Fruit fly (Drosophila melanogaster) whole organism, pupa: ENCODE results near the gene CG14397.

Experiments used
- CG10348 ChIP-seq: fragments of 200-800 bp; sonication (Bioruptor generic); IDR thresholded peaks from 2 replicates; pipeline ENCODE4 v1.3.6; 2022; ENCODE audit warnings: missing biosample characterization, missing genetic modification characterization
- CG12605 ChIP-seq: fragments of 200-800 bp; sonication (Bioruptor generic); IDR thresholded peaks from 2 replicates; pipeline ENCODE4 v1.3.6; 2022; ENCODE audit warnings: missing biosample characterization, missing genetic modification characterization
- CG13204 ChIP-seq: fragments of 200-800 bp; sonication (Bioruptor generic); optimal IDR thresholded peaks from 2 replicates; lab custom pipeline; 2018; ENCODE audit warnings: missing biosample characterization, mild to moderate bottlenecking, missing genetic modification characterization, moderate library complexity
- CG14655 ChIP-seq: fragments of 200-800 bp; sonication (Bioruptor generic); optimal IDR thresholded peaks from 3 replicates; lab custom pipeline; 2017; ENCODE audit warnings: mild to moderate bottlenecking, missing biosample characterization, missing genetic modification reagents, missing genetic modification characterization
- CG15710 ChIP-seq: fragments of 200-800 bp; sonication (Bioruptor generic); optimal IDR thresholded peaks from 2 replicates; lab custom pipeline; 2018; ENCODE audit warnings: missing biosample characterization, mild to moderate bottlenecking, missing genetic modification characterization, moderate library complexity
- CG17806 ChIP-seq: fragments of 200-800 bp; sonication (Bioruptor generic); optimal IDR thresholded peaks from 2 replicates; lab custom pipeline; 2018; ENCODE audit warnings: missing biosample characterization, mild to moderate bottlenecking, missing genetic modification characterization, moderate library complexity
- CG32121 ChIP-seq: fragments of 200-800 bp; sonication (Bioruptor generic); IDR thresholded peaks from 2 replicates; pipeline ENCODE4 v1.3.6; 2022; ENCODE audit warnings: missing biosample characterization, missing genetic modification characterization
- CG34367 ChIP-seq: fragments of 200-800 bp; sonication (Bioruptor generic); optimal IDR thresholded peaks from 2 replicates; lab custom pipeline; 2018; ENCODE audit warnings: missing biosample characterization, mild to moderate bottlenecking, missing genetic modification characterization
- CG4496 ChIP-seq: fragments of 200-800 bp; sonication (Bioruptor generic); IDR thresholded peaks from 3 replicates; pipeline ENCODE4 v1.3.6; 2022; ENCODE audit warnings: missing biosample characterization, missing genetic modification characterization
- CG8159 ChIP-seq: fragments of 200-800 bp; sonication (Bioruptor generic); optimal IDR thresholded peaks from 3 replicates; lab custom pipeline; 2018; ENCODE audit warnings: missing biosample characterization, mild to moderate bottlenecking, missing genetic modification characterization, moderate library complexity
- CG8301 ChIP-seq: fragments of 200-800 bp; sonication (Bioruptor generic); optimal IDR thresholded peaks from 2 replicates; lab custom pipeline; 2018; ENCODE audit warnings: missing biosample characterization, mild to moderate bottlenecking, missing genetic modification characterization
- CG9948 ChIP-seq: fragments of 200-800 bp; sonication (Bioruptor generic); optimal IDR thresholded peaks from 2 replicates; lab custom pipeline; 2018; ENCODE audit warnings: missing biosample characterization, mild to moderate bottlenecking, missing genetic modification characterization, moderate library complexity
- D1 ChIP-seq: fragments of 200-800 bp; sonication (Bioruptor generic); optimal IDR thresholded peaks from 2 replicates; lab custom pipeline; 2018; ENCODE audit warnings: missing biosample characterization, mild to moderate bottlenecking, missing genetic modification characterization, moderate library complexity
- EcR ChIP-seq: fragments of 200-800 bp; sonication (Bioruptor generic); optimal IDR thresholded peaks from 3 replicates; lab custom pipeline; 2019; ENCODE audit warnings: missing biosample characterization, missing genetic modification characterization, mild to moderate bottlenecking, moderate library complexity, missing genetic modification reagents
- Ets98B ChIP-seq: fragments of 200-800 bp; sonication (Bioruptor generic); IDR thresholded peaks from 2 replicates; pipeline ENCODE4 v1.3.6; 2022; ENCODE audit warnings: missing biosample characterization, missing genetic modification characterization
- Pif1A ChIP-seq: fragments of 200-800 bp; sonication (Bioruptor generic); optimal IDR thresholded peaks from 3 replicates; lab custom pipeline; 2016; ENCODE audit warnings: missing biosample characterization, missing genetic modification characterization
- Pif1B ChIP-seq: fragments of 200-800 bp; sonication (Bioruptor generic); optimal IDR thresholded peaks from 3 replicates; lab custom pipeline; 2016; ENCODE audit warnings: missing biosample characterization, missing genetic modification characterization
- Snoo ChIP-seq: fragments of 200-800 bp; sonication (Bioruptor generic); optimal IDR thresholded peaks from 3 replicates; lab custom pipeline; 2017; ENCODE audit warnings: missing biosample characterization, mild to moderate bottlenecking, missing genetic modification characterization, inconsistent platforms
- fd96Ca ChIP-seq: fragments of 200-800 bp; sonication (Bioruptor generic); IDR thresholded peaks from 3 replicates; pipeline ENCODE4 v1.3.6; 2022; ENCODE audit warnings: missing biosample characterization, missing genetic modification characterization
- gl ChIP-seq: fragments of 200-800 bp; sonication (Bioruptor generic); optimal IDR thresholded peaks from 2 replicates; lab custom pipeline; 2018; ENCODE audit warnings: missing biosample characterization, mild to moderate bottlenecking, missing genetic modification characterization
- rn ChIP-seq: fragments of 200-800 bp; sonication (Bioruptor generic); IDR thresholded peaks from 2 replicates; pipeline ENCODE4 v1.3.6; 2022; ENCODE audit warnings: missing biosample characterization, missing genetic modification characterization

The CG14397 gene

dm6 chr2L:21108759-21109282, 17.8 kb downstream of the CG14397 start:
- TF ChIP-seq CG4496 (peak; percentile 23; the same call in 1 of the 3 replicates), CG34367 (tag; lab: Kevin White, UChicago) (peak; percentile 18), Pif1A (peak; percentile 22), CG14655 (peak; percentile 61), CG8159 (peak; percentile 42), D1 (tag; lab: Kevin White, UChicago) (peak; percentile 10), CG17806 (tag; lab: Kevin White, UChicago) (no peak), gl (tag; lab: Kevin White, UChicago) (no peak), Pif1B (GFP tag; lab: Kevin White, UChicago) (peak; percentile 28)

- no peak for TF ChIP-seq CG9948 (tag; lab: Kevin White, UChicago)
- no peak for TF ChIP-seq EcR (GFP tag; lab: Kevin White, UChicago)
Measured at dm6 chr2L:21109680-21110079, 18.7 kb downstream of the CG14397 start.

dm6 chr2L:21111849-21112248, 20.8 kb downstream of the CG14397 start:
- no peak for TF ChIP-seq CG8301
- no peak for TF ChIP-seq CG34367 (tag; lab: Kevin White, UChicago)
- no peak; the same call in 2 of the 3 replicates for TF ChIP-seq CG4496
- no peak for TF ChIP-seq EcR (GFP tag; lab: Kevin White, UChicago)
- TF ChIP-seq D1 (tag; lab: Kevin White, UChicago), result no peak
- TF ChIP-seq CG13204 (GFP tag; lab: Kevin White, UChicago), result no peak
- TF ChIP-seq rn, result no peak
- TF ChIP-seq CG12605 (GFP tag; lab: Robert Waterston, UW), result no peak
- no peak for TF ChIP-seq Pif1A
- TF ChIP-seq Pif1B (GFP tag; lab: Kevin White, UChicago), result no peak
- TF ChIP-seq Snoo (tag; lab: Kevin White, UChicago), result no peak

dm6 chr2L:21113546-21113945, 22.5 kb downstream of the CG14397 start:
- TF ChIP-seq CG8159 (no peak), Ets98B (GFP tag; lab: Robert Waterston, UW) (no peak), CG4496 (no peak), CG32121 (GFP tag; lab: Robert Waterston, UW) (no peak), gl (tag; lab: Kevin White, UChicago) (no peak), Pif1B (GFP tag; lab: Kevin White, UChicago) (no peak), CG12605 (GFP tag; lab: Robert Waterston, UW) (no peak), Snoo (tag; lab: Kevin White, UChicago) (no peak), CG34367 (tag; lab: Kevin White, UChicago) (no peak), Pif1A (no peak)

dm6 chr2L:21115687-21116086, 24.7 kb downstream of the CG14397 start:
- TF ChIP-seq fd96Ca (GFP tag; lab: Robert Waterston, UW), result no peak
- no peak for TF ChIP-seq CG34367 (tag; lab: Kevin White, UChicago)
- no peak for TF ChIP-seq CG13204 (GFP tag; lab: Kevin White, UChicago)
- no peak for TF ChIP-seq CG10348
- no peak for TF ChIP-seq CG17806 (tag; lab: Kevin White, UChicago)
- TF ChIP-seq Snoo (tag; lab: Kevin White, UChicago), result no peak
- TF ChIP-seq gl (tag; lab: Kevin White, UChicago), result no peak
- TF ChIP-seq CG4496, result no peak
- TF ChIP-seq EcR (GFP tag; lab: Kevin White, UChicago), result no peak
- no peak for TF ChIP-seq Pif1A
- TF ChIP-seq Ets98B (GFP tag; lab: Robert Waterston, UW), result no peak
- TF ChIP-seq CG14655, result no peak
- TF ChIP-seq, all 21 proteins: peak for 0

- no peak for TF ChIP-seq Pif1A
- TF ChIP-seq CG13204 (GFP tag; lab: Kevin White, UChicago), result no peak
Measured at dm6 chr2L:21135764-21136163, 44.7 kb downstream of the CG14397 start.

dm6 chr2L:21141714-21142500, 50.9 kb downstream of the CG14397 start, which contains the start of gene Dap160:
Gene Dap160 (minus strand): TSS chr2L:21142347.
- TF ChIP-seq Pif1A, result no peak
- no peak for TF ChIP-seq CG15710 (tag; lab: Kevin White, UChicago)
- TF ChIP-seq EcR (GFP tag; lab: Kevin White, UChicago), result no peak
- no peak for TF ChIP-seq Ets98B (GFP tag; lab: Robert Waterston, UW)
- no peak for TF ChIP-seq CG10348
- TF ChIP-seq D1 (tag; lab: Kevin White, UChicago), result no peak
- TF ChIP-seq CG9948 (tag; lab: Kevin White, UChicago), result no peak
- TF ChIP-seq CG14655, result no peak
- TF ChIP-seq CG32121 (GFP tag; lab: Robert Waterston, UW), result no peak
- no peak for TF ChIP-seq rn
- no peak for TF ChIP-seq CG8301
- no peak for TF ChIP-seq Pif1B (GFP tag; lab: Kevin White, UChicago)
- no peak for TF ChIP-seq fd96Ca (GFP tag; lab: Robert Waterston, UW)
- no peak for TF ChIP-seq CG34367 (tag; lab: Kevin White, UChicago)
- no peak for TF ChIP-seq CG17806 (tag; lab: Kevin White, UChicago)
- TF ChIP-seq CG12605 (GFP tag; lab: Robert Waterston, UW), result no peak
- no peak for TF ChIP-seq CG8159
